Fruit fly (Drosophila melanogaster) Kc167 (cell line): ENCODE results near the gene Ugt36A1.

Source experiments
- Myc ChIP-seq: fragments of >200 bp; optimal IDR thresholded peaks from 2 replicates; lab custom pipeline; 2017; ENCODE audit warnings: missing external identifiers
- Sin3A ChIP-seq: fragments of >200 bp; optimal IDR thresholded peaks from 2 replicates; lab custom pipeline; 2018; ENCODE audit warnings: missing external identifiers
- h ChIP-seq: fragments of >200 bp; optimal IDR thresholded peaks from 3 replicates; lab custom pipeline; 2018; ENCODE audit warnings: missing external identifiers
- insv ChIP-seq: fragments of >200 bp; optimal IDR thresholded peaks from 3 replicates; lab custom pipeline; 2018; ENCODE audit warnings: missing external identifiers
- psq ChIP-seq: fragments of >200 bp; optimal IDR thresholded peaks from 2 replicates; lab custom pipeline; 2017; ENCODE audit warnings: missing external identifiers
- ttk ChIP-seq: sonication (Bioruptor generic); optimal IDR thresholded peaks from 2 replicates; lab custom pipeline; 2017; ENCODE audit warnings: missing external identifiers

DNA sequence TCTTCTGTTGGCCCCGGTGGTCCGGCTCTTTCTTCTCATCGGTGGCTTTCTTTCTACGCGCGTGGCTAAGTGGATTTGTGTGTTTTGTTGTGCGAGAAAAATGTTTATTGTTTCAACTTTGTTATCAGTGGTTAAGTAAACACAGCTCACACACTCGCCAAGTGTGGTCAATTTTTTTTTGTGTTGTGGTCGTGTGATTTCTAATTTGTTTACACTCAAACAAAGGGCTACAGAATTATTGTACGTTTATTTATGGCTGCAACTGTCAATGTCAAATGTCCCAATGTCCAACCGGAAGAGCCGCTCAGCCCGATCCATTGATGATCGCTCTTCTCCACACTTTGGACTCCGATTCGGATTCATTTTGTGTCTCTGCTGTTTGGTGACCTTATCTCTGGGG, 48.3 kb upstream of the Ugt36A1 start:
- TF ChIP-seq insv (lab: Kevin White, UChicago) (no peak), psq (lab: Kevin White, UChicago) (no peak), ttk (lab: Kevin White, UChicago) (no peak), h (lab: Kevin White, UChicago) (no peak), Sin3A (lab: Kevin White, UChicago) (no peak), Myc (lab: Kevin White, UChicago) (no peak)
